Worm (Caenorhabditis elegans) whole organism, L4 larva: ENCODE results near the gene str-262.

ENCODE experiments used
- aly-2 ChIP-seq: sonication (generic microtip); optimal IDR thresholded peaks from 2 replicates; lab custom pipeline; 2018; ENCODE audit warnings: missing biosample characterization, missing genetic modification characterization
- ama-1 ChIP-seq: fragments of 150-350 bp; optimal IDR thresholded peaks from 2 replicates; lab custom pipeline; 2014; ENCODE audit warnings: inconsistent platforms, mixed read lengths
- dmd-6 ChIP-seq: fragments of 200-800 bp; sonication (Bioruptor generic); IDR thresholded peaks from 2 replicates; pipeline ENCODE4 v1.3.6; 2022; ENCODE audit warnings: missing genetic modification reagents, missing genetic modification characterization, missing compliant biosample characterization
- duxl-1 ChIP-seq: sonication (generic microtip); optimal IDR thresholded peaks from 2 replicates; lab custom pipeline; 2016; ENCODE audit warnings: mild to moderate bottlenecking, missing genetic modification characterization, moderate library complexity, missing compliant biosample characterization; ENCODE audit not compliant: poor library complexity
- fkh-10 ChIP-seq: fragments of 150-350 bp; optimal IDR thresholded peaks from 2 replicates; lab custom pipeline; 2014; ENCODE audit warnings: missing biosample characterization, missing genetic modification reagents, missing genetic modification characterization
- hif-1 ChIP-seq, 2 experiments: sonication (generic microtip); optimal IDR thresholded peaks; 2 replicates each; lab custom pipeline; 2016 to 2017; ENCODE audit warnings: missing compliant biosample characterization in 2 of 2, missing genetic modification characterization in 2 of 2, missing genetic modification reagents in 2 of 2, missing genotype in 2 of 2, mild to moderate bottlenecking in 1 of 2
- lir-3 ChIP-seq: sonication (generic microtip); optimal IDR thresholded peaks from 2 replicates; lab custom pipeline; 2016; ENCODE audit warnings: mild to moderate bottlenecking, missing genetic modification characterization, missing compliant biosample characterization
- mep-1 ChIP-seq: fragments of 150-350 bp; sonication (generic microtip); optimal IDR thresholded peaks from 3 replicates; lab custom pipeline; 2014; ENCODE audit warnings: missing biosample characterization, missing genetic modification characterization
- nhr-10 ChIP-seq: fragments of 150-350 bp; optimal IDR thresholded peaks from 2 replicates; lab custom pipeline; 2014; ENCODE audit warnings: missing biosample characterization, missing genetic modification characterization
- nhr-28 ChIP-seq: fragments of 150-350 bp; optimal IDR thresholded peaks from 2 replicates; lab custom pipeline; 2014; ENCODE audit warnings: missing biosample characterization, missing genetic modification characterization
- nhr-77 ChIP-seq: fragments of 150-350 bp; optimal IDR thresholded peaks from 2 replicates; lab custom pipeline; 2014; ENCODE audit warnings: missing biosample characterization, missing genetic modification characterization
- tra-1 ChIP-seq: fragments of 200-800 bp; sonication (Bioruptor generic); IDR thresholded peaks from 2 replicates; pipeline ENCODE4 v1.3.6; 2022; ENCODE audit warnings: missing genetic modification reagents, missing genetic modification characterization, missing compliant biosample characterization
- unc-130 ChIP-seq: sonication (generic microtip); optimal IDR thresholded peaks from 2 replicates; lab custom pipeline; 2016; ENCODE audit warnings: missing genetic modification reagents, missing genetic modification characterization, missing compliant biosample characterization
- unc-62 ChIP-seq, 3 experiments: fragments of 150-350 bp in 1 of 3; sonication (generic microtip); optimal IDR thresholded peaks in 2 of 3; peaks in 1 of 3; 1 replicate in 1 of 3; 2 replicates in 2 of 3; lab custom pipeline; 2014 to 2017; ENCODE audit warnings: missing biosample characterization in 3 of 3, missing genetic modification characterization in 3 of 3, missing genetic modification reagents in 3 of 3, missing genotype in 1 of 3

- TF ChIP-seq ama-1, result no peak
- TF ChIP-seq tra-1, result no peak
- no peak for TF ChIP-seq duxl-1 (tag; lab: Kevin White, UChicago)
- no peak for TF ChIP-seq nhr-10 (tag; lab: Kevin White, UChicago)
- TF ChIP-seq unc-62 (GFP tag; optimal IDR thresholded peaks at IDR 0.05 in 1 of 2; lab: Kevin White, UChicago), result no peak
- TF ChIP-seq unc-62 (tag; optimal IDR thresholded peaks at IDR 0.05; lab: Kevin White, UChicago), result no peak
- no peak for TF ChIP-seq fkh-10 (GFP tag; lab: Kevin White, UChicago)
- no peak for TF ChIP-seq nhr-28
- TF ChIP-seq aly-2, result no peak
- TF ChIP-seq dmd-6 (GFP tag; lab: Robert Waterston, UW), result no peak
- TF ChIP-seq nhr-77, result no peak
- TF ChIP-seq mep-1 (tag; lab: Kevin White, UChicago), result no peak
- TF ChIP-seq lir-3 (tag; lab: Kevin White, UChicago), result no peak
- TF ChIP-seq hif-1 (tag; optimal IDR thresholded peaks at IDR 0.05; lab: Kevin White, UChicago), result no peak
- TF ChIP-seq unc-130, result no peak
These were observed at the start of gene str-262, which contains the start of gene srp-1 for ce11 chrV:752679-753333.
